Worm (Caenorhabditis elegans): Measurements from ENCODE around the gene cyb-2.1.

DNA sequence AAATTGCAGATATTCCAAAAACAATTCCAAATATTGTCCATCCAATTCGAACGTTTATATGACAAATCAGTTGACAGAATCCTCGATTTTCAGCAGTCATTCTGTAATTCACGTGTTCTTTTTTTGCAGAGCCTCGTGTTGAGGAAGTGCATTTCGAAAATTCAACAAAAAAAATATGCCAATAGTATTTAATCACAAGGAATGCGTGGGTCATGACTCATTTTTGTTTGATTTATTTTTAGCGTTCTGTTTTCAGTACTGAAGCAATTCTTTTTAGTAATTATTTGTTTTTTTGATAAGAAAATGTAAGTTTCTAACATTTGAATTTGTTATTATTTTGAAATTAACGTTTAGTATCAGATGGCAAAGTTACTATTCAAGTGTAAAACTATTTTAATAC, 45.1 kb downstream of the cyb-2.1 start, which contains the start of gene hrg-4:
- TF ChIP-seq ama-1 (optimal IDR thresholded peaks at IDR 0.05): no peak
- no peak for TF ChIP-seq pes-1 (GFP tag; IDR thresholded peaks at IDR 0.05)
- TF ChIP-seq tbx-11 (GFP tag; IDR thresholded peaks at IDR 0.05): no peak
- no peak for TF ChIP-seq tra-4 (tag; optimal IDR thresholded peaks at IDR 0.05)
- no peak for TF ChIP-seq tbx-37 (GFP tag; conservative IDR thresholded peaks at IDR 0.05)
- no peak for TF ChIP-seq ceh-36 (tag; optimal IDR thresholded peaks at IDR 0.05)
- TF ChIP-seq sea-1 (GFP tag; conservative IDR thresholded peaks at IDR 0.05): no peak
- no peak for TF ChIP-seq aly-1 (tag; optimal IDR thresholded peaks at IDR 0.05)

All from whole organism, early embryonic.